Fruit fly (Drosophila melanogaster): Measurements from ENCODE around the gene Sfp26Ac.

Gene Sfp26Ac

dm6 chr2L:5906893-5907850 is 22.6 kb upstream of the Sfp26Ac start, which contains the start of gene bchs:
TSS of gene bchs (plus strand) at chr2L:5907169.
- TF ChIP-seq CG33213 (GFP tag; optimal IDR thresholded peaks at IDR 0.05) (no peak), vnd (GFP tag; IDR thresholded peaks at IDR 0.05; ENCODE audit: partially characterized antibody) (no peak), HmgZ (tag; optimal IDR thresholded peaks at IDR 0.05) (peak; percentile 96), rib (GFP tag; IDR thresholded peaks at IDR 0.05) (peak; percentile 91), tx (GFP tag; optimal IDR thresholded peaks at IDR 0.05) (peak; percentile 46), D (optimal IDR thresholded peaks at IDR 0.05) (no peak), D (GFP tag; optimal IDR thresholded peaks at IDR 0.05) (peak; percentile 89), chm (GFP tag; IDR thresholded peaks at IDR 0.05) (peak; percentile 96), CG32772 (GFP tag; IDR thresholded peaks at IDR 0.05) (no peak), Dref (GFP tag; IDR thresholded peaks at IDR 0.05) (peak; percentile 83), CG9437 (GFP tag; optimal IDR thresholded peaks at IDR 0.05) (no peak), CG12219 (GFP tag; optimal IDR thresholded peaks at IDR 0.05) (peak; percentile 88), peb (GFP tag; IDR thresholded peaks at IDR 0.05) (0 out of 2 replicates have a peak, but pooled peaks have one; percentile 38), ATbp (GFP tag; optimal IDR thresholded peaks at IDR 0.05) (peak; percentile 100), Hmx (GFP tag; optimal IDR thresholded peaks at IDR 0.05) (no peak), grn (GFP tag; optimal IDR thresholded peaks at IDR 0.05) (peak; percentile 96), CG15269 (tag; optimal IDR thresholded peaks at IDR 0.05) (no peak), tio (GFP tag; optimal IDR thresholded peaks at IDR 0.05) (peak; percentile 72), CrebB (tag; optimal IDR thresholded peaks at IDR 0.05) (peak; percentile 96), bcd (GFP tag; optimal IDR thresholded peaks at IDR 0.05) (peak; percentile 83), her (GFP tag; optimal IDR thresholded peaks at IDR 0.05) (peak; percentile 90), YL-1 (GFP tag; optimal IDR thresholded peaks at IDR 0.05) (peak; percentile 95), Dll (GFP tag; IDR thresholded peaks at IDR 0.05; ENCODE audit: partially characterized antibody) (peak; percentile 59; the same call in 1 of the 4 replicates), inv (GFP tag; IDR thresholded peaks at IDR 0.05; ENCODE audit: partially characterized antibody) (no peak), CG14014 (GFP tag; IDR thresholded peaks at IDR 0.05) (peak; percentile 76; the same call in 1 of the 2 replicates), CG5180 (GFP tag; optimal IDR thresholded peaks at IDR 0.05) (peak; percentile 87), Usf (GFP tag; optimal IDR thresholded peaks at IDR 0.05) (no peak), Scr (GFP tag; IDR thresholded peaks at IDR 0.05; ENCODE audit: partially characterized antibody) (peak; percentile 38; the same call in 1 of the 2 replicates), Hmr (GFP tag; optimal IDR thresholded peaks at IDR 0.05) (peak; percentile 97), CG2875 (GFP tag; optimal IDR thresholded peaks at IDR 0.05) (peak; percentile 99), CG12155 (GFP tag; optimal IDR thresholded peaks at IDR 0.05) (peak; percentile 45), Hand (GFP tag; optimal IDR thresholded peaks at IDR 0.05) (peak; percentile 89), Rx (GFP tag; IDR thresholded peaks at IDR 0.05) (peak; percentile 58), HLH4C (GFP tag; IDR thresholded peaks at IDR 0.05; ENCODE audit: partially characterized antibody) (no peak), unpg (GFP tag; optimal IDR thresholded peaks at IDR 0.05) (no peak), Dek (tag; optimal IDR thresholded peaks at IDR 0.05) (peak; percentile 77), CG10274 (GFP tag; optimal IDR thresholded peaks at IDR 0.05) (peak; percentile 75), CG8478 (optimal IDR thresholded peaks at IDR 0.05) (no peak), CG2199 (GFP tag; IDR thresholded peaks at IDR 0.05) (peak; percentile 52), Doc3 (GFP tag; IDR thresholded peaks at IDR 0.05; ENCODE audit: partially characterized antibody) (peak; percentile 49), B-H2 (GFP tag; optimal IDR thresholded peaks at IDR 0.05) (peak; percentile 85), Hr3 (GFP tag; optimal IDR thresholded peaks at IDR 0.05) (peak; percentile 12), dmrt11E (tag; optimal IDR thresholded peaks at IDR 0.05) (peak; percentile 77), CG34376 (GFP tag; optimal IDR thresholded peaks at IDR 0.05) (peak; percentile 93), CG1832 (GFP tag; optimal IDR thresholded peaks at IDR 0.05) (peak; percentile 45), Bdp1 (GFP tag; optimal IDR thresholded peaks at IDR 0.05) (peak; percentile 79), C15 (GFP tag; IDR thresholded peaks at IDR 0.05) (peak; percentile 57; the same call in 1 of the 3 replicates), Doc2 (GFP tag; IDR thresholded peaks at IDR 0.05) (no peak)
